Fruit fly (Drosophila melanogaster): Measurements from ENCODE around the gene lmgA.

- TF ChIP-seq h (GFP tag; optimal IDR thresholded peaks at IDR 0.05) (no peak), Mio (GFP tag; optimal IDR thresholded peaks at IDR 0.05) (no peak), psq (GFP tag; optimal IDR thresholded peaks at IDR 0.05) (no peak), Hr83 (GFP tag; optimal IDR thresholded peaks at IDR 0.05; ENCODE audit: poor library complexity, severe bottlenecking) (no peak), Vsx2 (GFP tag; optimal IDR thresholded peaks at IDR 0.05; ENCODE audit: partially characterized antibody) (no peak), lola (GFP tag; optimal IDR thresholded peaks at IDR 0.05) (no peak), Hr78 (GFP tag; optimal IDR thresholded peaks at IDR 0.05) (no peak), sage (GFP tag; optimal IDR thresholded peaks at IDR 0.05) (no peak), OdsH (GFP tag; optimal IDR thresholded peaks at IDR 0.05) (no peak), sv (GFP tag; optimal IDR thresholded peaks at IDR 0.05) (no peak)
Measured at dm6 chr2L:8477971-8478370, 50.4 kb downstream of the lmgA start.

Measured in whole organism, wandering third instar larva.